Worm (Caenorhabditis elegans): ENCODE data around the gene atf-7.
A peak's percentile ranks its signal among the peaks of the same experiment; 100 is the strongest.

atf-7 gene

DNA sequence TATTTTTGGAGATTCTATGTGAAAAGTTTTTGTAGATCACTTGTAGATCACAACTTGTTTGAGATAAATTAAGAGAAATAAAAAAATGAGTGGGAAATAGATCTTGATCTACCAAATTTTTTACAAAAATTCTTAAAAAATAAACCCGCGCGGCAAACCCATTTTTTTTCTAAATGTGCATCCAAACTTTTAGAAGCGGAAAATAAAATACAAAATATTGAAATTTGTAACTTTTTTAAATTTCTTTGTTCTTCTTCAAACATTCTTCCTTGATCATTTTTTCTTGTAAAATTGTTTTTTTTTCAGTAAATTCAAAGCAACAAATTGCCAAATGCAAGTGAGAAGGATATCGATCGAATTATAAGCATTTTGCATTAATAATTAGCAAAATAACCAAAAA, 21.2 kb upstream of the atf-7 start, which contains the start of gene cdh-4:
cdh-4 (plus strand) TSS at position 301 of the 400 bp plus-strand sequence.
- no peak for TF ChIP-seq F16B12.6 (tag; optimal IDR thresholded peaks at IDR 0.05)
- no peak for TF ChIP-seq irx-1 (tag; optimal IDR thresholded peaks at IDR 0.05)
- TF ChIP-seq unc-86 (tag; optimal IDR thresholded peaks at IDR 0.05) = no peak
- no peak for TF ChIP-seq lin-15B (tag; optimal IDR thresholded peaks at IDR 0.05)
- TF ChIP-seq hpl-2 (GFP tag; optimal IDR thresholded peaks at IDR 0.05) = no peak
- TF ChIP-seq vab-15 (tag; optimal IDR thresholded peaks at IDR 0.05) = no peak
- TF ChIP-seq ama-1 (optimal IDR thresholded peaks at IDR 0.05) = no peak
- no peak for TF ChIP-seq swsn-7 (tag; optimal IDR thresholded peaks at IDR 0.05)
- no peak for TF ChIP-seq isw-1 (GFP tag; IDR thresholded peaks at IDR 0.05)
- no peak for TF ChIP-seq mef-2 (tag; optimal IDR thresholded peaks at IDR 0.05)

DNA sequence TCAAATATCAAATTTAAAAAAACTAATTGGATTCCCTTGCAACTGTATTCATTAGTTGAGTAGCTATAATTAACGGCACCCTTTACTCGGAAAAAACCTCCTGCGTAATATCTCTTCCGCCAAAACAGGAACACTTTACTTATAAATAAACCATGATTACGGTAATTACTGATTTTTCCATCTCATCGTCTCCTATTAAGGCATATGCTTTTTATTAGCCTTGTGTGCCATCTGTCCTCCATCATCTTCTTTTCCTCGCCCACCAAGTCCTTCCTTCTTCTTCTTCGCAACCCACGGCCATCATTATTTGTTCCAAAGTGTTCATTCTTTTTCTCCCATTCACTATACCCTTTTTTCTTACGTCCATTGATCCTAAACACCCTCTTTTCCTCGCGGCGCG, 20.6 kb upstream of the atf-7 start:
- TF ChIP-seq blmp-1 (tag; optimal IDR thresholded peaks at IDR 0.05) (no peak), dsc-1 (tag; optimal IDR thresholded peaks at IDR 0.05) (peak; percentile 95), fkh-4 (tag; optimal IDR thresholded peaks at IDR 0.05; ENCODE audit: borderline replicate concordance) (peak; percentile 75), rnt-1 (tag; optimal IDR thresholded peaks at IDR 0.05) (no peak)

DNA sequence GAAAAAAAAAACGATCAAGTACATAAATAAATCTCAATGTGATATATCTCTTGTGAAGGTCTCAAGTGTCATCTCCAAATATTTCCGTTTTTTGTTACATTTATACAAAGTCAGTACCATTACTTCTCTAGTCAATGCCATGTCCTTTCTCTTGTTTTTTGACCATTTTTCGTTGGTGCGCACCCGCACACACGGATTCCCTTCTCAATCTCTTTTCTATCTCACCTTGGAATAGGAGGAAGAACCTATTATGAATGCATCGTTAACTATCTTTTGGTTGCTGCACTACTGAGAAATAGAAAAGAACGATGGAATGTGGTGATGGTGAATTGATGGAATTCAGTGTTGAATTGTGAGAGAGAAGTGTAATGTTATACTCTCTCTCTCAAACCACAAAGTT, 18.9 kb upstream of the atf-7 start:
- TF ChIP-seq lin-14 (GFP tag; optimal IDR thresholded peaks at IDR 0.05) (peak; percentile 59), hlh-17 (GFP tag; optimal IDR thresholded peaks at IDR 0.05; ENCODE audit: borderline replicate concordance) (no peak), nhr-85 (tag) (peak; percentile 77), blmp-1 (tag; optimal IDR thresholded peaks at IDR 0.05) (peak; percentile 55), efl-1 (optimal IDR thresholded peaks at IDR 0.05) (no peak), efl-1 (GFP tag; optimal IDR thresholded peaks at IDR 0.05 in 1 of 2) (peak in 1 of 2 experiments; percentile 30), pax-3 (tag; optimal IDR thresholded peaks at IDR 0.05) (no peak), snu-23 (GFP tag; optimal IDR thresholded peaks at IDR 0.05) (peak; percentile 25)

DNA sequence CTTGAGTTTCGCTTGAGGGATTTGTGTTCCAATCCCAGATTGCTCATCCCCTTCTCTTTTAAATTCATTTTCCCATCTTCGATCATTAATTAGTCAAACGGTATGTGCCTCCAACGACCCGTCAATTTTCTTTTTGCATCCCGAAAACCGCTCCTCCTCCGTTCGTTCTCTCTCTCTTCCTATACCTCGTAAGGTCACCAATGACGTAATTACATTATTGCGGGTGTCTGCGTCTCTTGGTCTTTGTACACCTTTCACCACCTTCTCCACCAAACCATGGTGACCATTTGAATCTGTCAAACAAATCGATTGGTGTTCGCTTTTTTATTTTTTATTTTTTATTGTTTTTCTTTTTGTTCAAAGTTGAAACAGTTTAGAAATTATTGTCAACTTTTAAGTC, 16.3 kb upstream of the atf-7 start:
- TF ChIP-seq blmp-1 (tag; optimal IDR thresholded peaks at IDR 0.05) (peak; percentile 28), unc-98 (GFP tag; IDR thresholded peaks at IDR 0.05) (no peak), efl-1 (optimal IDR thresholded peaks at IDR 0.05) (no peak), efl-1 (GFP tag; optimal IDR thresholded peaks at IDR 0.05 in 1 of 2) (peak in 1 of 2 experiments; percentile 61)

DNA sequence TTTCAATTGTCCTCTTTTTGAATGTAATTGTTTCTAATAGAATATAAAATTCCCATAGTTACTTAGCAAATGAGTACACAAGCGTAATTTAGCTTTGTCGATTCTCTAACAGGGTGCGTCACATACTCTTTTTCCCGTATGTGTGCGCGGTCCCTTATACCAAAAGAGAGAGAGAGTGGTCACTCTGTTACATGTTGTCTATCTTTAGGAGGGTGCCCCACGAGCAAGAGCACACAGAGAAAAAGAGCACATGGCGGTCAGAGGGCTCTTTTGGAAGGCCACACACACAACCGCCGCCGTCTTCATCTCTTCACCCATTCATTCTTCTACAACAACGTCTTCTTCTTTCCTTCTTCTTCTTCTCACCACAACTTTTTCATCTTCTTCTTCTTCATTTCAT, 15.1 kb upstream of the atf-7 start:
- TF ChIP-seq isw-1 (GFP tag; IDR thresholded peaks at IDR 0.05) (peak; percentile 15; the same call in 1 of the 2 replicates), swsn-7 (tag; optimal IDR thresholded peaks at IDR 0.05) (peak; percentile 1), lsy-2 (tag; optimal IDR thresholded peaks at IDR 0.05) (peak in 1 of 2 experiments; percentile 30), unc-86 (tag; optimal IDR thresholded peaks at IDR 0.05) (no peak), nhr-71 (tag; optimal IDR thresholded peaks at IDR 0.05) (peak; percentile 17), efl-1 (optimal IDR thresholded peaks at IDR 0.05) (no peak), efl-1 (GFP tag; optimal IDR thresholded peaks at IDR 0.05 in 1 of 2) (no peak), lin-14 (GFP tag; optimal IDR thresholded peaks at IDR 0.05) (peak; percentile 81), efl-3 (GFP tag; optimal IDR thresholded peaks at IDR 0.05) (no peak), fkh-8 (tag; optimal IDR thresholded peaks at IDR 0.05) (peak; percentile 31), mdl-1 (tag; optimal IDR thresholded peaks at IDR 0.05) (peak in 1 of 2 experiments; percentile 2), ceh-82 (tag; optimal IDR thresholded peaks at IDR 0.05) (peak in 1 of 3 experiments; percentile 22)

DNA sequence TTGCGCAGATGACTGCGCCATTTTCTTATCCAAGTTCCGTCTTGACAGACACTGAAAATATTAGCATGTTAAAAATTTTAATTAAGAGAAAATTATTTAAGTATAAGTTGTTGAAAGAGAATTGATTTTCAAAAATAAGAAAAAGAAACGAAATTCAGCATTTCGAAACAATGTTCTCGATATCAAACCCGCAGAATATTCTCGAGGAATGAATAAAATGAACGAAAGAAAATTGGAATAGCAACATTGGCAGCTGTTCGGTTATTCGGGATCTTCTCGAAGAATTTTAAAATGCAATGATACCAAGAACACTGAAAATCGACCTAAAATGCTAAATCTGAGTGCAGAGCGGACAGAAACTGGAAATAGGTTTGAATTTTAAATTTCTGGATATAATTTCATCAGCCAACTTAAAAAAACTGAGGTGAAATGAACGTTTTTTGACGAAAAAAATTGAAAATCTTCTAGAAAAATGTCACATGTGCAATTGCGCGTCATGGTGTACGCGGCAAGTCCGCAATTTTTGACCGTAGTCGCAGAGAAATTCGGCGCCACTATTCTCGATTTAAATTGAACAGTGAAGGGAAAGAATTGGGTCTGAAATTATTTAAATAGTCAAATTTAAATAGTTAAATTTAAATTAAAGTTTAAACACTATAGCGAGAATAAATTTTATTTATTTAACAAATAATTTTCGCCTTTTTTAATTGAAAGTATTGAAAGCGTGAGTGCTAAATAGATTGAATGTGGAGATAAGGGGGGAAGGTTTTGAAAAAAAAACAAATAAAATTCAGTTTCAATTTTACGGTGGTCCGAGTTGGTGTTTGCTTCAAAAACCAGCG, 9.4 kb upstream of the atf-7 start, which contains the start of the genes cct-5 and F25F2.1:
cct-5 (minus strand) TSS at position 51 of the 842 bp plus-strand sequence.
F25F2.1 (plus strand) TSS at position 792 of the 842 bp plus-strand sequence.
- TF ChIP-seq nhr-85 (tag) (peak; percentile 82), lin-14 (GFP tag; optimal IDR thresholded peaks at IDR 0.05) (peak; percentile 64), lin-39 (tag; optimal IDR thresholded peaks at IDR 0.05) (no peak), hlh-4 (tag; optimal IDR thresholded peaks at IDR 0.05) (no peak), lir-3 (tag; optimal IDR thresholded peaks at IDR 0.05; ENCODE audit: poor library complexity) (no peak), irx-1 (tag; optimal IDR thresholded peaks at IDR 0.05) (no peak), nhr-76 (tag; optimal IDR thresholded peaks at IDR 0.05) (no peak), xbp-1 (tag; optimal IDR thresholded peaks at IDR 0.05) (peak; percentile 39), fos-1 (tag; optimal IDR thresholded peaks at IDR 0.05) (peak; percentile 9), efl-1 (optimal IDR thresholded peaks at IDR 0.05) (peak; percentile 58 to 80), efl-1 (GFP tag; optimal IDR thresholded peaks at IDR 0.05 in 1 of 2) (peak; percentile 89 to 98), dpl-1 (GFP tag; optimal IDR thresholded peaks at IDR 0.05) (peak; percentile 82 to 89 (median 84)), fkh-4 (tag; optimal IDR thresholded peaks at IDR 0.05; ENCODE audit: borderline replicate concordance) (no peak), C34B4.2 (tag; optimal IDR thresholded peaks at IDR 0.05) (no peak), mef-2 (tag; optimal IDR thresholded peaks at IDR 0.05) (no peak), pqm-1 (tag; optimal IDR thresholded peaks at IDR 0.05) (no peak), F16B12.6 (tag; optimal IDR thresholded peaks at IDR 0.05) (peak; percentile 94), nhr-20 (tag; optimal IDR thresholded peaks at IDR 0.05) (peak; percentile 56), ztf-11 (tag; optimal IDR thresholded peaks at IDR 0.05) (no peak), tlp-1 (tag; optimal IDR thresholded peaks at IDR 0.05) (no peak), pax-3 (tag; optimal IDR thresholded peaks at IDR 0.05) (no peak)

All from whole organism, L1 larva.